Fruit fly (Drosophila melanogaster) whole organism, embryonic: ENCODE results near the gene CG43618.

Source experiments
- Asciz ChIP-seq: fragments of 200-800 bp; sonication (Bioruptor generic); optimal IDR thresholded peaks from 2 replicates; lab custom pipeline; 2017; ENCODE audit warnings: missing biosample characterization, mild to moderate bottlenecking, missing genetic modification characterization, missing genetic modification reagents
- CG1024 ChIP-seq: fragments of 200-800 bp; sonication (Bioruptor generic); IDR thresholded peaks from 2 replicates; pipeline ENCODE4 v1.3.6; 2022; ENCODE audit warnings: missing biosample characterization, missing genetic modification characterization
- CG10959 ChIP-seq: fragments of 200-800 bp; sonication (Bioruptor generic); IDR thresholded peaks from 2 replicates; pipeline ENCODE4 v1.3.6; 2022; ENCODE audit warnings: missing biosample characterization, missing genetic modification characterization
- CG16815 ChIP-seq: fragments of 200-800 bp; sonication (Bioruptor generic); optimal IDR thresholded peaks from 3 replicates; lab custom pipeline; 2017; ENCODE audit warnings: missing biosample characterization, mild to moderate bottlenecking, missing genetic modification characterization
- CG31441 ChIP-seq: fragments of 200-800 bp; sonication (Bioruptor generic); IDR thresholded peaks from 2 replicates; pipeline ENCODE4 v1.3.6; 2022; ENCODE audit warnings: missing biosample characterization, missing genetic modification characterization
- CG33213 ChIP-seq: fragments of 200-800 bp; sonication (Bioruptor generic); optimal IDR thresholded peaks from 3 replicates; lab custom pipeline; 2016; ENCODE audit warnings: missing biosample characterization, missing genetic modification characterization
- H2.0 ChIP-seq: fragments of 200-800 bp; sonication (Bioruptor generic); IDR thresholded peaks from 2 replicates; pipeline ENCODE4 v1.3.6; 2022; ENCODE audit warnings: missing biosample characterization, missing genetic modification characterization
- aop ChIP-seq: fragments of 200-800 bp; sonication (Bioruptor generic); IDR thresholded peaks from 2 replicates; pipeline ENCODE4 v1.3.6; 2022; ENCODE audit warnings: missing biosample characterization, missing genetic modification characterization
- dpn ChIP-seq, 2 experiments: fragments of 200-800 bp; sonication (Bioruptor generic); optimal IDR thresholded peaks; 3 replicates each; lab custom pipeline; 2016; ENCODE audit warnings: missing biosample characterization in 2 of 2, missing genetic modification characterization in 2 of 2
- gro ChIP-seq: fragments of 200-800 bp; sonication (Bioruptor generic); optimal IDR thresholded peaks from 2 replicates; lab custom pipeline; 2016; ENCODE audit warnings: missing biosample characterization, missing genetic modification characterization
- maf-S ChIP-seq: fragments of 200-800 bp; sonication (Bioruptor generic); optimal IDR thresholded peaks from 2 replicates; lab custom pipeline; 2016; ENCODE audit warnings: missing biosample characterization, missing genetic modification characterization
- pfk ChIP-seq: fragments of 200-800 bp; sonication (Bioruptor generic); optimal IDR thresholded peaks from 2 replicates; lab custom pipeline; 2018; ENCODE audit warnings: missing biosample characterization, mild to moderate bottlenecking, missing genetic modification characterization, moderate library complexity
- twi ChIP-seq: fragments of 200-800 bp; optimal IDR thresholded peaks from 2 replicates; lab custom pipeline; 2019; ENCODE audit warnings: missing biosample characterization, mild to moderate bottlenecking, missing genetic modification characterization, moderate library complexity

DNA sequence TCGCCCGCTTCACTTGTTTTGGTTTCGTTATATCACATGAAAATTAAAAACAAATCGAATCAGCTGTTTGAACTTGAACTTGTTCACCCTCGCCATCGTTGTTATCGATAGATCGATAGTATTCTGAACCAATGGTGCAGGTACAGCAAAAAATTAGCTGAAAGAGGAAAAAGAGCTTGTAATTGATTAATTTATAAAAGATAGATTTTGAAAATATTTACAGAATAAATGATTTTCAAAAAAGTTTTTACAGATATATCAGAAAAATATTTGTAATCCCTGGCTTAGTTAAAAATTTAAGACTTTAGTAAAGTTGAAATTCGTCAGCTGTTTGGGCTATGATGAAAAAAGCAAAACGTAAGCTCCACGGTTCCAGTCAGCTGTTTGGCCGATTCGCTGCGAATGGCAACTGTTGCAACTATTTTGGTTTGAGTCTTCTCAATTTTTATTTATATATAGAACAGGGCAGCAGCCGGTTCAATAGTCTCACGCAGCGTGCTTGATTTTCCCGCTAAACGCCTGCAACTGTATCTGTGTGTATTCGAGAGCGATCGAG, 16.0 kb upstream of the CG43618 start, which contains the start of the genes CG11035 and unc-45:
- TF ChIP-seq H2.0 (GFP tag; lab: Robert Waterston, UW) (no peak), aop (no peak), CG31441 (peak; percentile 60), maf-S (GFP tag; lab: Kevin White, UChicago) (no peak), gro (GFP tag; lab: Kevin White, UChicago) (peak; percentile 59), CG33213 (GFP tag; lab: Kevin White, UChicago) (peak; percentile 11), CG1024 (no peak), twi (tag; lab: Kevin White, UChicago) (peak; percentile 39), pfk (GFP tag; lab: Kevin White, UChicago) (no peak), dpn (GFP tag; optimal IDR thresholded peaks at IDR 0.05; lab: Kevin White, UChicago) (peak; percentile 17 to 50), Asciz (GFP tag; lab: Kevin White, UChicago) (no peak), CG16815 (no peak), CG10959 (GFP tag; lab: Robert Waterston, UW) (no peak)
